Fruit fly (Drosophila melanogaster) whole organism, wandering third instar larva: ENCODE results near the gene Ance-3.

Experiments used
- Abd-B ChIP-seq: fragments of >200 bp; optimal IDR thresholded peaks from 2 replicates; lab custom pipeline; 2017; ENCODE audit warnings: missing biosample characterization, missing genetic modification characterization
- CG32264 ChIP-seq: fragments of 200-800 bp; sonication (Bioruptor generic); optimal IDR thresholded peaks from 2 replicates; lab custom pipeline; 2016; ENCODE audit warnings: missing biosample characterization, missing genetic modification characterization
- CG9705 ChIP-seq: fragments of 200-800 bp; sonication (Bioruptor generic); optimal IDR thresholded peaks from 2 replicates; lab custom pipeline; 2018; ENCODE audit warnings: missing biosample characterization, mild to moderate bottlenecking, missing genetic modification characterization
- Dfd ChIP-seq: fragments of >200 bp; optimal IDR thresholded peaks from 2 replicates; lab custom pipeline; 2017; ENCODE audit warnings: missing biosample characterization, missing genetic modification characterization
- GATAd ChIP-seq: sonication (Bioruptor generic); optimal IDR thresholded peaks from 2 replicates; lab custom pipeline; 2016; ENCODE audit warnings: missing biosample characterization, missing genetic modification characterization
- Hr78 ChIP-seq: fragments of >200 bp; optimal IDR thresholded peaks from 2 replicates; lab custom pipeline; 2017; ENCODE audit warnings: missing biosample characterization, missing genetic modification characterization
- Hr83 ChIP-seq: fragments of 200-300 bp; sonication (Bioruptor generic); optimal IDR thresholded peaks from 2 replicates; lab custom pipeline; 2016; ENCODE audit warnings: missing biosample characterization, mild to moderate bottlenecking, missing genetic modification characterization, moderate library complexity; ENCODE audit not compliant: poor library complexity, severe bottlenecking
- Jra ChIP-seq: sonication (Bioruptor generic); optimal IDR thresholded peaks from 2 replicates; lab custom pipeline; 2016; ENCODE audit warnings: missing biosample characterization, missing genetic modification characterization
- Mio ChIP-seq: sonication (Bioruptor generic); optimal IDR thresholded peaks from 2 replicates; lab custom pipeline; 2016; ENCODE audit warnings: missing biosample characterization, missing genetic modification characterization
- Myc ChIP-seq: fragments of >200 bp; optimal IDR thresholded peaks from 2 replicates; lab custom pipeline; 2017
- N ChIP-seq: fragments of >200 bp; optimal IDR thresholded peaks from 2 replicates; lab custom pipeline; 2018; ENCODE audit warnings: missing biosample characterization, missing external identifiers, missing genetic modification characterization
- Rel ChIP-seq, 2 experiments: fragments of 200-800 bp; sonication (Bioruptor generic) in 1 of 2; optimal IDR thresholded peaks; 2 replicates in 1 of 2; 3 replicates in 1 of 2; lab custom pipeline; 2016 to 2019; ENCODE audit warnings: mild to moderate bottlenecking in 2 of 2, missing biosample characterization in 2 of 2, missing genetic modification characterization in 2 of 2, moderate library complexity in 1 of 2
- Sp1 ChIP-seq: fragments of 200-800 bp; sonication (Bioruptor generic); optimal IDR thresholded peaks from 3 replicates; lab custom pipeline; 2019; ENCODE audit warnings: missing biosample characterization, mild to moderate bottlenecking, missing genetic modification characterization, moderate library complexity
- Vsx2 ChIP-seq: fragments of 200-300, 225-300 bp; sonication (Bioruptor generic); optimal IDR thresholded peaks from 2 replicates; lab custom pipeline; 2018; ENCODE audit warnings: missing biosample characterization, missing genetic modification characterization; ENCODE audit not compliant: partially characterized antibody
- br ChIP-seq: fragments of 200-800 bp; sonication (Bioruptor generic); optimal IDR thresholded peaks from 2 replicates; lab custom pipeline; 2016; ENCODE audit warnings: missing biosample characterization, missing genetic modification characterization
- brk ChIP-seq: fragments of 200-800 bp; sonication (Bioruptor generic); optimal IDR thresholded peaks from 2 replicates; lab custom pipeline; 2016; ENCODE audit warnings: missing biosample characterization, mild to moderate bottlenecking, missing genetic modification characterization
- dl ChIP-seq, 2 experiments: fragments of 175-275, 200-275 bp in 1 of 2; fragments of 200-275 bp in 1 of 2; sonication (Bioruptor generic); optimal IDR thresholded peaks; lab custom pipeline; 2018; ENCODE audit warnings: mild to moderate bottlenecking in 2 of 2, missing biosample characterization in 2 of 2, missing genetic modification characterization in 2 of 2, moderate library complexity in 2 of 2; ENCODE audit not compliant: partially characterized antibody in 2 of 2, insufficient read depth in 1 of 2
- ey ChIP-seq: fragments of 200-800 bp; sonication (Bioruptor generic); optimal IDR thresholded peaks from 2 replicates; lab custom pipeline; 2016; ENCODE audit warnings: missing biosample characterization, missing genetic modification characterization
- foxo ChIP-seq, 2 experiments: fragments of 200-800 bp; sonication (Bioruptor generic); optimal IDR thresholded peaks; 2 replicates in 1 of 2; 3 replicates in 1 of 2; lab custom pipeline; 2016 to 2017; ENCODE audit warnings: missing biosample characterization in 2 of 2, missing genetic modification characterization in 2 of 2
- fru ChIP-seq: fragments of 200-800 bp; sonication (Bioruptor generic); optimal IDR thresholded peaks from 3 replicates; lab custom pipeline; 2016; ENCODE audit warnings: missing biosample characterization, mild to moderate bottlenecking, missing genetic modification characterization
- h ChIP-seq: fragments of 200-800 bp; sonication (Bioruptor generic); optimal IDR thresholded peaks from 3 replicates; lab custom pipeline; 2016; ENCODE audit warnings: missing biosample characterization, mild to moderate bottlenecking, missing genetic modification characterization
- jim ChIP-seq: fragments of 175-275, 200-325 bp; sonication (Bioruptor generic); optimal IDR thresholded peaks from 2 replicates; lab custom pipeline; 2016; ENCODE audit warnings: missing biosample characterization, mild to moderate bottlenecking, missing genetic modification characterization
- lola ChIP-seq: fragments of >200 bp; optimal IDR thresholded peaks from 2 replicates; lab custom pipeline; 2017; ENCODE audit warnings: missing biosample characterization, missing genetic modification characterization
- pan ChIP-seq: fragments of >200 bp; optimal IDR thresholded peaks from 2 replicates; lab custom pipeline; 2017
- psq ChIP-seq: fragments of 200-800 bp; sonication (Bioruptor generic); optimal IDR thresholded peaks from 3 replicates; lab custom pipeline; 2017; ENCODE audit warnings: missing biosample characterization, mild to moderate bottlenecking, missing genetic modification characterization, moderate library complexity
- rgr ChIP-seq: fragments of 200-800 bp; sonication (Bioruptor generic); optimal IDR thresholded peaks from 3 replicates; lab custom pipeline; 2016; ENCODE audit warnings: missing biosample characterization, mild to moderate bottlenecking, missing genetic modification characterization
- sv ChIP-seq: fragments of 200-800 bp; sonication (Bioruptor generic); optimal IDR thresholded peaks from 3 replicates; lab custom pipeline; 2016; ENCODE audit warnings: missing biosample characterization, missing genetic modification characterization
- tai ChIP-seq: sonication (Bioruptor generic); optimal IDR thresholded peaks from 2 replicates; lab custom pipeline; 2016; ENCODE audit warnings: missing biosample characterization, missing genetic modification characterization
- usp ChIP-seq: fragments of >200 bp; optimal IDR thresholded peaks from 2 replicates; lab custom pipeline; 2017; ENCODE audit warnings: missing biosample characterization, missing genetic modification characterization
- woc ChIP-seq: sonication (Bioruptor generic); optimal IDR thresholded peaks from 2 replicates; lab custom pipeline; 2016; ENCODE audit warnings: missing biosample characterization, mild to moderate bottlenecking, missing genetic modification characterization

The Ance-3 gene

DNA sequence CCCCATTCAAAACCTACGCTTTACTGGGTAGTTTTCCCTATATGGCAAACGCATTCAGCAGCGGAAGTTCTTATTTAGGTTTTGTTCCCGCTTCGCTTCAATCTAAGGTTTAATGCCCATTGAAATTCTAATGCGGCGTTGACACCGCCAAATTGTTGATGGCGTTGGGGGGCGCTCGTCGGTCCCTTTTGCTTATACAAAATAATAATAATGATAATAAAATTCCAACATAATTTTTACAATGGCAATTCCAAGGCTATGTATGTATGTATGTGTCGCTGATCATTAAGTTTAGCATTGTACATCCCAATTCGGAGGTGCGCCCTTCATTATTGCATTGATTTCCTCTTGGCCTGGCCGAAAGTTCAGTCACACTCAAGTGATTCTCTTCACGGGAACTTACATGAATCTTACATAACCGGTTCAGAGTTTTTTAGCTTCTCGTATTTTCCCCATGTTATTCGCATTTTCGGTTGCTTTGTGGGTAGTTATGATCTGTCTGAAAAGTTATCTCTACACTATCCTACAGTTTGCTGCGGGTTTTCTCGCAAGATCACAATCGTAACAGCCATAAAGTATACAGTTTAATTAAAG lies 30.4 kb upstream of the Ance-3 start:
- TF ChIP-seq Jra (no peak), pan (lab: Kevin White, UChicago) (no peak), brk (GFP tag; lab: Kevin White, UChicago) (no peak), rgr (no peak), ey (no peak), Hr78 (GFP tag; lab: Kevin White, UChicago) (no peak), CG32264 (GFP tag; lab: Kevin White, UChicago) (no peak), Mio (GFP tag; lab: Kevin White, UChicago) (no peak), dl (GFP tag; optimal IDR thresholded peaks at IDR 0.05; lab: Kevin White, UChicago; ENCODE audit: insufficient read depth in 1 of 2, partially characterized antibody in 2 of 2) (no peak), h (no peak), Hr83 (GFP tag; lab: Kevin White, UChicago) (no peak), CG9705 (GFP tag; lab: Kevin White, UChicago) (no peak), sv (GFP tag; lab: Kevin White, UChicago) (no peak), fru (GFP tag; lab: Kevin White, UChicago) (no peak), foxo (GFP tag; optimal IDR thresholded peaks at IDR 0.05; lab: Kevin White, UChicago) (no peak), psq (no peak)
- TF ChIP-seq, all 38 proteins: peak for 0

DNA sequence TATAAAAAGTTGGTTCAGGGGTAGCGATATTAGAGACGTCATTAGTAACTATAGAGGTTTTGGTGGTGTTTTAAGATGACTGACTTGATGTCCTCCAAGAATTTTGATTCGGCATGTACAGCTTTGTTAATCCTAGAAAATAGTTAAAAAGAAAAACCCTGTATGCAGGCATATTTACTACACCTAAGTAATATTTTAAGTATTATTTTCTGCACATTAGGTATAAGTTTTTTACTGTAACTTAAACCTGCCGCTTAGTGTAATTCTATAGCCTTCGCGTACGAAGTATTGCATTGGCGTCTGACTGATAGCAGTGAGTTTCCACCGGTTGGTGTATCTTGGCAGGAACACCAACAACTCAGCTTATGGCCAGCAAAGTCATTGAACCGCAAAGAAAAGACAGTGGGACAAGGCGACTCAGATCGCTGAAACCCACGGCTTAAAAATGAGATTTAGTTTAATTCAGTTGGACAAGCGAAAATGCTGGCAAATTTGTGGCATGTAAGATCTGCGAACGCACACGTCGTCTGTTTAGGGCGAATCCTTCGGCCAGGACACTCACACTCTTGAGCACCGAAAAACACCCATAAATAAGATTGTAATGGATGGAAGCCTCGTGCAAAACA lies 29.7 kb upstream of the Ance-3 start:
- TF ChIP-seq Sp1 (GFP tag; lab: Kevin White, UChicago) (no peak), h (peak; percentile 4), fru (GFP tag; lab: Kevin White, UChicago) (peak; percentile 20), Vsx2 (GFP tag; lab: Kevin White, UChicago) (no peak), CG9705 (GFP tag; lab: Kevin White, UChicago) (no peak), psq (peak; percentile 3), Rel (GFP tag; optimal IDR thresholded peaks at IDR 0.05; lab: Kevin White, UChicago) (no peak), Rel (tag; optimal IDR thresholded peaks at IDR 0.05; lab: Kevin White, UChicago) (no peak), jim (GFP tag; lab: Kevin White, UChicago) (no peak), foxo (GFP tag; optimal IDR thresholded peaks at IDR 0.05; lab: Kevin White, UChicago) (peak in 1 of 2 experiments; percentile 40), sv (GFP tag; lab: Kevin White, UChicago) (no peak), pan (lab: Kevin White, UChicago) (no peak), Abd-B (GFP tag; lab: Kevin White, UChicago) (no peak), usp (GFP tag; lab: Kevin White, UChicago) (no peak), GATAd (GFP tag; lab: Kevin White, UChicago) (no peak), br (GFP tag; lab: Kevin White, UChicago) (peak; percentile 4), Dfd (no peak)

- TF ChIP-seq Rel (GFP tag; optimal IDR thresholded peaks at IDR 0.05; lab: Kevin White, UChicago) (no peak), Rel (tag; optimal IDR thresholded peaks at IDR 0.05; lab: Kevin White, UChicago) (peak; percentile 2), N (GFP tag; lab: Kevin White, UChicago) (no peak), Myc (lab: Kevin White, UChicago) (no peak), br (GFP tag; lab: Kevin White, UChicago) (peak; percentile 16), woc (GFP tag; lab: Kevin White, UChicago) (no peak), Sp1 (GFP tag; lab: Kevin White, UChicago) (peak; percentile 4), fru (GFP tag; lab: Kevin White, UChicago) (peak; percentile 22), rgr (no peak)
Measured at dm6 chr2L:13886326-13887073, 28.0 kb upstream of the Ance-3 start.

- TF ChIP-seq lola (GFP tag; lab: Kevin White, UChicago) (no peak), psq (no peak), Vsx2 (GFP tag; lab: Kevin White, UChicago) (no peak), tai (no peak), usp (GFP tag; lab: Kevin White, UChicago) (no peak), CG32264 (GFP tag; lab: Kevin White, UChicago) (no peak), CG9705 (GFP tag; lab: Kevin White, UChicago) (no peak), fru (GFP tag; lab: Kevin White, UChicago) (no peak), brk (GFP tag; lab: Kevin White, UChicago) (no peak)
Measured at dm6 chr2L:13889934-13890333, 24.6 kb upstream of the Ance-3 start.
